Worm (Caenorhabditis elegans) whole organism, L3 larva: ENCODE results near the gene nrfl-1.

Source experiments
- ama-1 ChIP-seq: fragments of 150-350 bp; optimal IDR thresholded peaks from 2 replicates; lab custom pipeline; 2018
- ceh-28 ChIP-seq: fragments of 150-350 bp; optimal IDR thresholded peaks from 2 replicates; lab custom pipeline; 2014; ENCODE audit warnings: missing biosample characterization, missing genetic modification reagents, missing genetic modification characterization
- egl-27 ChIP-seq: sonication (generic microtip); optimal IDR thresholded peaks from 4 replicates; lab custom pipeline; 2017; ENCODE audit warnings: missing biosample characterization, missing genetic modification reagents, missing genetic modification characterization
- lin-39 ChIP-seq: fragments of 150-350 bp; optimal IDR thresholded peaks from 2 replicates; lab custom pipeline; 2018; ENCODE audit warnings: missing biosample characterization, missing genetic modification reagents, missing genetic modification characterization

DNA sequence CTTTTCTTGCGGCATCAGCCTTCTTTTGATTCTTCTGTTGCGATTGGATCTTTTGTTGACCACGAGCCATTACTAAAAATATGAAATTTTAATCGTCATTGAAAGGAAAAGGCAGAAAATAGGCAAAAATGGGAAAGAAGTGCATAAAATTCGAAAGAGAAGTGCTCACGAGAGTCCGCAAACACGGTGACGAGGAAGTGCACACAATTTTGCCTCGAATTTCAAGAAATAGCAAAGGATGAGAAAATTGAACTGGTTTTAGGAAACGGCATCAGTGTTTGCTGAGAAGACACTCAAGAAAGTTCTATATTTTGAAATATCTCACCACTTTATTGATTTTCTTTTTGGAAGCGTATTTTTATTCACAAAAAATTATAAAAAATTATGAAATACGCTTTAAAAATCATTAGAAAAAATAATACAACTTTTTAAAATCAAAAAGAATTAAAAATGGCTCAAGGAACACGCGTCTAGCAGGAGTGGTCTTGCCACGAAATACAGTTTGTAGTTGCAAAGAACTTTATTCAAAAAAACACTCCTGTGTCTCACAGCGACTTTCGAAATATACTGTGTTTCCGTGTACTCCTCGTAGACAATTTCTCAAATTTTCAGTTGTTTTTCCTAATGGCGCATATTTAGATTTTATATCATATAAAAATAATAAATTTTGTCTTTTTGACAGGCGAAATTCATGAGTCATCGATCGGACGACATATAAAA, 22.6 kb upstream of the nrfl-1 start, which contains the start of the genes znf-706 and cpna-3:
- TF ChIP-seq ama-1 (lab: Kevin White, UChicago) (no peak), ceh-28 (no peak), lin-39 (tag; lab: Kevin White, UChicago) (no peak), egl-27 (tag; lab: Kevin White, UChicago) (no peak)
